Worm (Caenorhabditis elegans) whole organism, early embryonic: ENCODE results near the gene pbo-4.
A peak's percentile ranks its signal among the peaks of the same experiment; 100 is the strongest.

ENCODE experiments used
- B0310.2 ChIP-seq: sonication (generic microtip); optimal IDR thresholded peaks from 2 replicates; lab custom pipeline; 2016; ENCODE audit warnings: mild to moderate bottlenecking, missing genetic modification characterization, missing compliant biosample characterization
- aly-1 ChIP-seq: sonication (generic microtip); optimal IDR thresholded peaks from 2 replicates; lab custom pipeline; 2016; ENCODE audit warnings: missing genetic modification characterization, missing compliant biosample characterization
- ama-1 ChIP-seq: fragments of 150-350 bp; optimal IDR thresholded peaks from 2 replicates; lab custom pipeline; 2014
- ceh-13 ChIP-seq: fragments of 200-800 bp; sonication (Bioruptor generic); optimal IDR thresholded peaks from 2 replicates; lab custom pipeline; 2018; ENCODE audit warnings: mild to moderate bottlenecking, missing genetic modification characterization, missing compliant biosample characterization
- ceh-36 ChIP-seq: sonication (generic microtip); optimal IDR thresholded peaks from 2 replicates; lab custom pipeline; 2016; ENCODE audit warnings: missing genetic modification characterization, inconsistent platforms, missing compliant biosample characterization
- ets-7 ChIP-seq: sonication (generic microtip); optimal IDR thresholded peaks from 2 replicates; lab custom pipeline; 2016; ENCODE audit warnings: missing genotype, missing genetic modification characterization, missing compliant biosample characterization
- flt-1 ChIP-seq: fragments of 200-800 bp; sonication (Bioruptor generic); IDR thresholded peaks from 2 replicates; pipeline ENCODE4 v1.3.6; 2022; ENCODE audit warnings: missing genetic modification characterization, missing compliant biosample characterization
- hmbx-1 ChIP-seq: sonication (generic microtip); optimal IDR thresholded peaks from 2 replicates; lab custom pipeline; 2016; ENCODE audit warnings: mild to moderate bottlenecking, missing genetic modification characterization, missing compliant biosample characterization
- hmg-4 ChIP-seq: fragments of 200-800 bp; sonication (Bioruptor generic); optimal IDR thresholded peaks from 2 replicates; lab custom pipeline; 2018; ENCODE audit warnings: mild to moderate bottlenecking, missing genetic modification characterization, missing compliant biosample characterization
- pes-1 ChIP-seq: fragments of 200-800 bp; sonication (Bioruptor generic); IDR thresholded peaks from 2 replicates; pipeline ENCODE4 v1.3.6; 2022; ENCODE audit warnings: missing genetic modification reagents, missing genetic modification characterization, missing compliant biosample characterization
- tbx-11 ChIP-seq: fragments of 200-800 bp; sonication (Bioruptor generic); IDR thresholded peaks from 2 replicates; pipeline ENCODE4 v1.3.6; 2022; ENCODE audit warnings: missing genetic modification characterization, missing compliant biosample characterization
- tbx-37 ChIP-seq: fragments of 200-800 bp; sonication (Bioruptor generic); conservative IDR thresholded peaks from 2 replicates; pipeline ENCODE4 v1.3.6; 2022; ENCODE audit warnings: missing genetic modification reagents, missing genetic modification characterization, missing compliant biosample characterization

DNA sequence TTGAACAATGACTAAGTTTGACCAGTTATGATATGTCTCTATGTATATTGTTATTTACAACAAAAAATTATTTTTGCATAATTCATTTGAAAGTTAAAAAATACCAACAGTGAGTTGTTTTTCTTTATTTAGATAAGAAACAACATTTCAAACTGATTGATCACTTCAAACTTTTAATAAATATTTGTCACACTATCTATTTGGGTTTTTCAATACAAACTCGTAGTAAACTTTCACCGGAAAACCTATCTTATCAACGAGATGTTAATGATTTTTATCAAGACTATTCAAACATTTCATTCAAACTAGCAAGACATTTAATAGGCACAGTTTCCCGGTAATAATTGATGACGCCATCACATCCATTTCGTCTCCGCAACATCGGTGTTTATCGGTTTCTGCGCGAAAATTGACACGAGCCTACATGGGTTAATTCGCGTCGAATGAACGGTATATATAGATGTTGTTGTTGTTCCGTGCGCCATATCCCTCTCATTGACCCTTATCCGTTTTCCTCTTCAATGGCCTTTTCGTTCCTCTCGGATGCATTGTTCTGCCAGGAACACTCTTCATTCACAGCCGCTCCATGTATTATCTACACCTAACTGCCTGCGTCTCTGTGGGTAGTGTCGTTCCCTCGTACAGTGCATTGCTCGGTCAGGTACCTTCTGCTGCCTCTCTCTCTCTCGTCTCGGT, 36.4 kb downstream of the pbo-4 start:
- TF ChIP-seq flt-1 (GFP tag; lab: Robert Waterston, UW) = 0 out of 2 replicates have a peak, but pooled peaks have one; percentile 3
- no peak for TF ChIP-seq ama-1 (lab: Kevin White, UChicago)
- no peak for TF ChIP-seq tbx-11 (GFP tag; lab: Robert Waterston, UW)
- no peak for TF ChIP-seq tbx-37
- TF ChIP-seq hmg-4 = no peak
- TF ChIP-seq ceh-36 (tag; lab: Kevin White, UChicago) = no peak
- no peak for TF ChIP-seq ets-7 (tag; lab: Kevin White, UChicago)
- TF ChIP-seq pes-1 = no peak
- TF ChIP-seq aly-1 (tag; lab: Kevin White, UChicago) = no peak
- TF ChIP-seq B0310.2 (tag; lab: Kevin White, UChicago) = no peak
- no peak for TF ChIP-seq ceh-13 (GFP tag; lab: Kevin White, UChicago)
- no peak for TF ChIP-seq hmbx-1
